Fruit fly (Drosophila melanogaster): Measurements from ENCODE around the gene sNPF-R.

The sNPF-R gene

DNA sequence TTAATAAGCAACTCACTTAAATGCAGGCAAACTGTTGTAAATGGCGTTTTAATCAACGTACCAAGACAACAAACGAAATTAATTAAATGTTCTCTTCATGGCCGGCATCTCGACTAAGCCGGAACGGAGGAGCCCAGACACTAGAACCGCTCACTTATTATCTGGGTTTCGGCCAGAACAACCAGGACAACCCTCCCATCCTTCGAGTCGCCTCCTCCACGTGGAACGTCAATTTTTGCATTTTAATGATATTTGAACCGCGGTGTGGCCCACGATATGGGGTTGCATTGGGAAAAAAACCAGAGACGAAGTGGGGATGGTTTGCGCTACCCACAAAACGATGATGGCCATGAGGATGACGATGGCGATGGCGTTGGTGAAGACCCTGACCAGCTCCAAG, 3.8 kb downstream of the sNPF-R start:
- TF ChIP-seq GATAd (GFP tag; optimal IDR thresholded peaks at IDR 0.05) (no peak), N (GFP tag; optimal IDR thresholded peaks at IDR 0.05) (no peak), dsf (GFP tag; optimal IDR thresholded peaks at IDR 0.05; ENCODE audit: borderline replicate concordance) (no peak)

DNA sequence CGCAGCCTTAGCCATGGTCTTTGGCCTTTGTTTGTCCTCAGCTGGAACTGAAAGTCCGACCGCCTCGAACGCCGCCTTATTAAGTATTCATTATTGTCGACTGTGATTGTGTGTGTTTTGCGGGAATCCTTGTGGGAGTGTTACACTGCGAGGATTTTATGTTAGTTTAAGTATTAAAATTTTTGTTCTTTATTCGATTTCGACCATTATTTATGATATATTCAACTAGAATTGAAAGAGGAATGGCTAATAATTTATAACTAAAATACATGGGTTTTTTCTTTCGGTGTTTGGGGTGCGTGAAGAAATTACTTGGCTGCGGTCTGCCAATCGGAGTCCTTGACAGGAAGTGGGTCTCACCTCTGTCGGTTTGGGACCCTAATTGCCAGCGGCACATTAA, 26.3 kb downstream of the sNPF-R start:
- TF ChIP-seq foxo (GFP tag; optimal IDR thresholded peaks at IDR 0.05): no peak
- TF ChIP-seq br (GFP tag; optimal IDR thresholded peaks at IDR 0.05): no peak
- no peak for TF ChIP-seq Vsx2 (GFP tag; optimal IDR thresholded peaks at IDR 0.05; ENCODE audit: partially characterized antibody)
- no peak for TF ChIP-seq HLH106 (tag; optimal IDR thresholded peaks at IDR 0.05)
- no peak for TF ChIP-seq woc (GFP tag; optimal IDR thresholded peaks at IDR 0.05)
- TF ChIP-seq CG9705 (GFP tag; optimal IDR thresholded peaks at IDR 0.05): no peak
- TF ChIP-seq Hr83 (GFP tag; optimal IDR thresholded peaks at IDR 0.05; ENCODE audit: poor library complexity, severe bottlenecking): no peak
- TF ChIP-seq Myc (optimal IDR thresholded peaks at IDR 0.05): no peak
- TF ChIP-seq CG32264 (GFP tag; optimal IDR thresholded peaks at IDR 0.05): no peak
- TF ChIP-seq Mio (GFP tag; optimal IDR thresholded peaks at IDR 0.05): no peak
- TF ChIP-seq dl (GFP tag; optimal IDR thresholded peaks at IDR 0.05; ENCODE audit: insufficient read depth in 1 of 2, partially characterized antibody in 2 of 2): no peak
- TF ChIP-seq CrebA (GFP tag; optimal IDR thresholded peaks at IDR 0.05; ENCODE audit: borderline replicate concordance): no peak
- TF ChIP-seq sage (GFP tag; optimal IDR thresholded peaks at IDR 0.05): no peak

DNA sequence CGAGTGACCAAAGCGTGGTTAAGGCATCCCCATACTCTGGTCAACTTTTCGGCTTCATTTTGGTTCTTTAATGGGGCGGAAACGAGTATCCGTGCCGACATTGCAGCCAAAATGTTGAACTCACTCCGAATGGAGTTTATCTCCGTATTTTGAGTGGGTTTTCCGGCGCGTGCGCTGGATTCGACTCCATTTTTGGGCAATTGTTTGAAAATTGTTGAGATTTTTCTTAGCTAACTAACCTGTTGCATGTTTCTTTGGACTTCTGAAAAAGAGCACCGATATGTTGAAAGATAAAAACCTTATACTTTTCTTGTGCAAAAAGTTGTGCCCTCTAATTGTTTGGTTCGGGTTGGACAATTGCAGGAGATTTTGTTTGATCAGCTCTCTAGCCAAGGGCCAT, 52.2 kb downstream of the sNPF-R start:
- TF ChIP-seq Vsx2 (GFP tag; optimal IDR thresholded peaks at IDR 0.05; ENCODE audit: partially characterized antibody) (peak; percentile 6), Hr83 (GFP tag; optimal IDR thresholded peaks at IDR 0.05; ENCODE audit: poor library complexity, severe bottlenecking) (no peak)

DNA sequence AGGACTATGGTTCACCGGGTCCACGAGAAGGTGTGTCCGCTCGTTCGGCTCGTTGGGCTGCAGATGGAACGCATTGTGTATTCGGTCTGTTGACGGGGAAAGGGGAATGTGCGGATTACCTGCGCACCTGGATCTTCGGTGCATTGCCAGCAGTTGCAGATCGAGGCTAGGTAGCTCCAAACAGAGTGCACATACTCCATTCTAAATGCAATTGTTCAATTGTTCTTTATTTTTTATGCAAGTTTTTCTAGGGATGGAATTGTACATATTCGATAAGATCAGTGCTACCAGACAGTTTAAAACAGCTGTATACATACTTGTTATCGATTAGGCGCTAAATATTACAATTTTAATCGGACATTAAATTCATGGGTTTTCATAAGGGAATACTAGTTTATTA, 60.1 kb downstream of the sNPF-R start, which contains the start of gene Lamtor1:
Gene Lamtor1 (minus strand): TSS at position 268 of the 400 bp plus-strand sequence.
- TF ChIP-seq pan (optimal IDR thresholded peaks at IDR 0.05) (no peak), Dfd (GFP tag; optimal IDR thresholded peaks at IDR 0.05) (no peak), lola (GFP tag; optimal IDR thresholded peaks at IDR 0.05) (no peak)

DNA sequence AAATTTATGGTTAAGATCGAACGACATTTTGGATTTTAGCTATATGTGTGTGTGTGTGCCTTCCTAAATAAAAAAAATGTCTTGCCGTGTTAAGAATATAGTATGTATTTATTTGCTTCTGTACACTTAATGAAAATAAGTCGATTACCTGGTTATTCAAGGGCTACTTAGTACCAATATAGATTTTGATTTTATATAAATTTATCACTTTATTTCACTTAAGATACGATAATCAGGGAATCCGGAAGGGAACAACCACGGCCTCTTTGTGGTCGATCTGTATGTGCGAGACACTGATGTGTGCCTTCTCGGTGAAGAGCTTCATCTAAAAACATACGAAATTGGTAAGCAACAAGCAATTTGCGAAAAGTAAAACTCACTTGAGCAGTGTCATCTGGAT, 61.1 kb downstream of the sNPF-R start, which contains the start of gene CG14183:
Gene CG14183 (minus strand): TSS at position 101 of the 400 bp plus-strand sequence.
- TF ChIP-seq Dif (GFP tag; optimal IDR thresholded peaks at IDR 0.05; ENCODE audit: partially characterized antibody) (no peak), Hr78 (GFP tag; optimal IDR thresholded peaks at IDR 0.05) (no peak), CrebA (GFP tag; optimal IDR thresholded peaks at IDR 0.05; ENCODE audit: borderline replicate concordance) (no peak), Hr83 (GFP tag; optimal IDR thresholded peaks at IDR 0.05; ENCODE audit: poor library complexity, severe bottlenecking) (no peak), CG9705 (GFP tag; optimal IDR thresholded peaks at IDR 0.05) (no peak), tai (GFP tag; optimal IDR thresholded peaks at IDR 0.05) (no peak), ey (GFP tag; optimal IDR thresholded peaks at IDR 0.05) (no peak), Rel (GFP tag; optimal IDR thresholded peaks at IDR 0.05) (no peak), Rel (tag; optimal IDR thresholded peaks at IDR 0.05) (no peak)
